Fruit fly (Drosophila melanogaster) whole organism, wandering third instar larva: Measurements from ENCODE around the gene Shmt.

Experiments
- Abd-B ChIP-seq: fragments of >200 bp; optimal IDR thresholded peaks from 2 replicates; lab custom pipeline; 2017; ENCODE audit warnings: missing biosample characterization, missing genetic modification characterization
- CG32264 ChIP-seq: fragments of 200-800 bp; sonication (Bioruptor generic); optimal IDR thresholded peaks from 2 replicates; lab custom pipeline; 2016; ENCODE audit warnings: missing biosample characterization, missing genetic modification characterization
- CG9705 ChIP-seq: fragments of 200-800 bp; sonication (Bioruptor generic); optimal IDR thresholded peaks from 2 replicates; lab custom pipeline; 2018; ENCODE audit warnings: missing biosample characterization, mild to moderate bottlenecking, missing genetic modification characterization
- CrebA ChIP-seq: fragments of 200-800 bp; sonication (Bioruptor generic); optimal IDR thresholded peaks from 2 replicates; lab custom pipeline; 2016; ENCODE audit warnings: missing biosample characterization, mild to moderate bottlenecking, missing genetic modification characterization, borderline replicate concordance
- Dfd ChIP-seq: fragments of >200 bp; optimal IDR thresholded peaks from 2 replicates; lab custom pipeline; 2017; ENCODE audit warnings: missing biosample characterization, missing genetic modification characterization
- Dif ChIP-seq: fragments of 200-275, 200-300 bp; sonication (Bioruptor generic); optimal IDR thresholded peaks from 2 replicates; lab custom pipeline; 2018; ENCODE audit warnings: missing biosample characterization, missing genetic modification characterization; ENCODE audit not compliant: partially characterized antibody
- GATAd ChIP-seq: sonication (Bioruptor generic); optimal IDR thresholded peaks from 2 replicates; lab custom pipeline; 2016; ENCODE audit warnings: missing biosample characterization, missing genetic modification characterization
- HLH106 ChIP-seq: fragments of 200-800 bp; optimal IDR thresholded peaks from 3 replicates; lab custom pipeline; 2019; ENCODE audit warnings: missing biosample characterization, mild to moderate bottlenecking, missing genetic modification characterization, moderate library complexity
- Hnf4 ChIP-seq: fragments of 200-800 bp; sonication (Bioruptor generic); optimal IDR thresholded peaks from 2 replicates; lab custom pipeline; 2016; ENCODE audit warnings: missing biosample characterization, mild to moderate bottlenecking, missing genetic modification characterization
- Hr78 ChIP-seq: fragments of >200 bp; optimal IDR thresholded peaks from 2 replicates; lab custom pipeline; 2017; ENCODE audit warnings: missing biosample characterization, missing genetic modification characterization
- Hr83 ChIP-seq: fragments of 200-300 bp; sonication (Bioruptor generic); optimal IDR thresholded peaks from 2 replicates; lab custom pipeline; 2016; ENCODE audit warnings: missing biosample characterization, mild to moderate bottlenecking, missing genetic modification characterization, moderate library complexity; ENCODE audit not compliant: poor library complexity, severe bottlenecking
- Jra ChIP-seq: sonication (Bioruptor generic); optimal IDR thresholded peaks from 2 replicates; lab custom pipeline; 2016; ENCODE audit warnings: missing biosample characterization, missing genetic modification characterization
- Mio ChIP-seq: sonication (Bioruptor generic); optimal IDR thresholded peaks from 2 replicates; lab custom pipeline; 2016; ENCODE audit warnings: missing biosample characterization, missing genetic modification characterization
- Myc ChIP-seq: fragments of >200 bp; optimal IDR thresholded peaks from 2 replicates; lab custom pipeline; 2017
- N ChIP-seq: fragments of >200 bp; optimal IDR thresholded peaks from 2 replicates; lab custom pipeline; 2018; ENCODE audit warnings: missing biosample characterization, missing external identifiers, missing genetic modification characterization
- OdsH ChIP-seq: fragments of 200-800 bp; sonication (Bioruptor generic); optimal IDR thresholded peaks from 2 replicates; lab custom pipeline; 2016; ENCODE audit warnings: missing biosample characterization, mild to moderate bottlenecking, missing genetic modification characterization
- Rel ChIP-seq, 2 experiments: fragments of 200-800 bp; sonication (Bioruptor generic) in 1 of 2; optimal IDR thresholded peaks; 2 replicates in 1 of 2; 3 replicates in 1 of 2; lab custom pipeline; 2016 to 2019; ENCODE audit warnings: mild to moderate bottlenecking in 2 of 2, missing biosample characterization in 2 of 2, missing genetic modification characterization in 2 of 2, moderate library complexity in 1 of 2
- Sp1 ChIP-seq: fragments of 200-800 bp; sonication (Bioruptor generic); optimal IDR thresholded peaks from 3 replicates; lab custom pipeline; 2019; ENCODE audit warnings: missing biosample characterization, mild to moderate bottlenecking, missing genetic modification characterization, moderate library complexity
- Vsx2 ChIP-seq: fragments of 200-300, 225-300 bp; sonication (Bioruptor generic); optimal IDR thresholded peaks from 2 replicates; lab custom pipeline; 2018; ENCODE audit warnings: missing biosample characterization, missing genetic modification characterization; ENCODE audit not compliant: partially characterized antibody
- br ChIP-seq: fragments of 200-800 bp; sonication (Bioruptor generic); optimal IDR thresholded peaks from 2 replicates; lab custom pipeline; 2016; ENCODE audit warnings: missing biosample characterization, missing genetic modification characterization
- brk ChIP-seq: fragments of 200-800 bp; sonication (Bioruptor generic); optimal IDR thresholded peaks from 2 replicates; lab custom pipeline; 2016; ENCODE audit warnings: missing biosample characterization, mild to moderate bottlenecking, missing genetic modification characterization
- dl ChIP-seq, 2 experiments: fragments of 175-275, 200-275 bp in 1 of 2; fragments of 200-275 bp in 1 of 2; sonication (Bioruptor generic); optimal IDR thresholded peaks; lab custom pipeline; 2018; ENCODE audit warnings: mild to moderate bottlenecking in 2 of 2, missing biosample characterization in 2 of 2, missing genetic modification characterization in 2 of 2, moderate library complexity in 2 of 2; ENCODE audit not compliant: partially characterized antibody in 2 of 2, insufficient read depth in 1 of 2
- dmrt93B ChIP-seq: fragments of 200-800 bp; sonication (Bioruptor generic); optimal IDR thresholded peaks from 2 replicates; lab custom pipeline; 2018; ENCODE audit warnings: missing biosample characterization, mild to moderate bottlenecking, missing genetic modification characterization
- dsf ChIP-seq: sonication (Bioruptor generic); optimal IDR thresholded peaks from 2 replicates; lab custom pipeline; 2016; ENCODE audit warnings: missing biosample characterization, missing genetic modification characterization, borderline replicate concordance
- ey ChIP-seq: fragments of 200-800 bp; sonication (Bioruptor generic); optimal IDR thresholded peaks from 2 replicates; lab custom pipeline; 2016; ENCODE audit warnings: missing biosample characterization, missing genetic modification characterization
- foxo ChIP-seq, 2 experiments: fragments of 200-800 bp; sonication (Bioruptor generic); optimal IDR thresholded peaks; 2 replicates in 1 of 2; 3 replicates in 1 of 2; lab custom pipeline; 2016 to 2017; ENCODE audit warnings: missing biosample characterization in 2 of 2, missing genetic modification characterization in 2 of 2
- fru ChIP-seq: fragments of 200-800 bp; sonication (Bioruptor generic); optimal IDR thresholded peaks from 3 replicates; lab custom pipeline; 2016; ENCODE audit warnings: missing biosample characterization, mild to moderate bottlenecking, missing genetic modification characterization
- h ChIP-seq: fragments of 200-800 bp; sonication (Bioruptor generic); optimal IDR thresholded peaks from 3 replicates; lab custom pipeline; 2016; ENCODE audit warnings: missing biosample characterization, mild to moderate bottlenecking, missing genetic modification characterization
- jim ChIP-seq: fragments of 175-275, 200-325 bp; sonication (Bioruptor generic); optimal IDR thresholded peaks from 2 replicates; lab custom pipeline; 2016; ENCODE audit warnings: missing biosample characterization, mild to moderate bottlenecking, missing genetic modification characterization
- lola ChIP-seq: fragments of >200 bp; optimal IDR thresholded peaks from 2 replicates; lab custom pipeline; 2017; ENCODE audit warnings: missing biosample characterization, missing genetic modification characterization
- pan ChIP-seq: fragments of >200 bp; optimal IDR thresholded peaks from 2 replicates; lab custom pipeline; 2017
- psq ChIP-seq: fragments of 200-800 bp; sonication (Bioruptor generic); optimal IDR thresholded peaks from 3 replicates; lab custom pipeline; 2017; ENCODE audit warnings: missing biosample characterization, mild to moderate bottlenecking, missing genetic modification characterization, moderate library complexity
- rgr ChIP-seq: fragments of 200-800 bp; sonication (Bioruptor generic); optimal IDR thresholded peaks from 3 replicates; lab custom pipeline; 2016; ENCODE audit warnings: missing biosample characterization, mild to moderate bottlenecking, missing genetic modification characterization
- sage ChIP-seq: fragments of 200-800 bp; sonication (Bioruptor generic); optimal IDR thresholded peaks from 2 replicates; lab custom pipeline; 2016; ENCODE audit warnings: missing biosample characterization, mild to moderate bottlenecking, missing genetic modification characterization
- sv ChIP-seq: fragments of 200-800 bp; sonication (Bioruptor generic); optimal IDR thresholded peaks from 3 replicates; lab custom pipeline; 2016; ENCODE audit warnings: missing biosample characterization, missing genetic modification characterization
- tai ChIP-seq: sonication (Bioruptor generic); optimal IDR thresholded peaks from 2 replicates; lab custom pipeline; 2016; ENCODE audit warnings: missing biosample characterization, missing genetic modification characterization
- usp ChIP-seq: fragments of >200 bp; optimal IDR thresholded peaks from 2 replicates; lab custom pipeline; 2017; ENCODE audit warnings: missing biosample characterization, missing genetic modification characterization
- woc ChIP-seq: sonication (Bioruptor generic); optimal IDR thresholded peaks from 2 replicates; lab custom pipeline; 2016; ENCODE audit warnings: missing biosample characterization, mild to moderate bottlenecking, missing genetic modification characterization

Shmt gene

dm6 chrX:5932345-5932995 is 15.9 kb upstream of the Shmt start (continued):
- TF ChIP-seq Vsx2 (GFP tag; lab: Kevin White, UChicago) (no peak), Sp1 (GFP tag; lab: Kevin White, UChicago) (peak; percentile 31), Rel (GFP tag; optimal IDR thresholded peaks at IDR 0.05; lab: Kevin White, UChicago) (no peak), Rel (tag; optimal IDR thresholded peaks at IDR 0.05; lab: Kevin White, UChicago) (no peak), pan (lab: Kevin White, UChicago) (no peak), Jra (GFP tag; lab: Kevin White, UChicago) (no peak)

- no peak for TF ChIP-seq brk (GFP tag; lab: Kevin White, UChicago)
- no peak for TF ChIP-seq Dfd (GFP tag; lab: Kevin White, UChicago)
- TF ChIP-seq br (GFP tag; lab: Kevin White, UChicago) = peak; percentile 33
- no peak for TF ChIP-seq dsf (GFP tag; lab: Kevin White, UChicago)
- TF ChIP-seq pan (lab: Kevin White, UChicago) = no peak
- peak; percentile 23 for TF ChIP-seq Hnf4 (GFP tag; lab: Kevin White, UChicago)
- TF ChIP-seq jim (GFP tag; lab: Kevin White, UChicago) = no peak
- no peak for TF ChIP-seq lola (GFP tag; lab: Kevin White, UChicago)
- peak in 1 of 2 experiments; percentile 43 for TF ChIP-seq foxo (GFP tag; optimal IDR thresholded peaks at IDR 0.05; lab: Kevin White, UChicago)
- peak; percentile 0 for TF ChIP-seq ey (GFP tag; lab: Kevin White, UChicago)
- TF ChIP-seq Sp1 (GFP tag; lab: Kevin White, UChicago) = no peak
- no peak for TF ChIP-seq CG9705
- no peak for TF ChIP-seq Vsx2 (GFP tag; lab: Kevin White, UChicago)
- peak; percentile 18 for TF ChIP-seq OdsH (GFP tag; lab: Kevin White, UChicago)
- no peak for TF ChIP-seq HLH106 (tag; lab: Kevin White, UChicago)
- no peak for TF ChIP-seq Hr78 (GFP tag; lab: Kevin White, UChicago)
- TF ChIP-seq Jra (GFP tag; lab: Kevin White, UChicago) = no peak
- no peak for TF ChIP-seq Rel (GFP tag; optimal IDR thresholded peaks at IDR 0.05; lab: Kevin White, UChicago)
- no peak for TF ChIP-seq Rel (tag; optimal IDR thresholded peaks at IDR 0.05; lab: Kevin White, UChicago)
- no peak for TF ChIP-seq GATAd
- peak; percentile 48 for TF ChIP-seq psq (GFP tag; lab: Kevin White, UChicago)
- TF ChIP-seq dmrt93B (GFP tag; lab: Kevin White, UChicago) = no peak
- TF ChIP-seq Myc = no peak
- no peak for TF ChIP-seq sv (GFP tag; lab: Kevin White, UChicago)
- no peak for TF ChIP-seq Abd-B (GFP tag; lab: Kevin White, UChicago)
- TF ChIP-seq sage = no peak
- no peak for TF ChIP-seq N
- no peak for TF ChIP-seq dl (GFP tag; optimal IDR thresholded peaks at IDR 0.05; lab: Kevin White, UChicago; ENCODE audit: insufficient read depth in 1 of 2, partially characterized antibody in 2 of 2)
- peak; percentile 58 for TF ChIP-seq rgr
- TF ChIP-seq Dif = no peak
- TF ChIP-seq tai = no peak
- peak; percentile 21 for TF ChIP-seq fru
- no peak for TF ChIP-seq Hr83 (GFP tag; lab: Kevin White, UChicago)
- TF ChIP-seq CrebA (GFP tag; lab: Kevin White, UChicago) = no peak
- no peak for TF ChIP-seq woc (GFP tag; lab: Kevin White, UChicago)
- TF ChIP-seq usp (GFP tag; lab: Kevin White, UChicago) = no peak
- peak; percentile 18 for TF ChIP-seq h
- no peak for TF ChIP-seq Mio (GFP tag; lab: Kevin White, UChicago)
- no peak for TF ChIP-seq CG32264 (GFP tag; lab: Kevin White, UChicago)
Measured at dm6 chrX:5926718-5927117, 10.1 kb upstream of the Shmt start.
